Fruit fly (Drosophila melanogaster) whole organism, embryonic: ENCODE data around the gene DEF8.

Experiments
- Abd-B ChIP-seq: fragments of 200-800 bp; sonication (Bioruptor generic); optimal IDR thresholded peaks from 2 replicates; lab custom pipeline; 2018; ENCODE audit warnings: missing biosample characterization, mild to moderate bottlenecking, missing genetic modification characterization, moderate library complexity
- Atf6 ChIP-seq: fragments of 200-800 bp; sonication (Bioruptor generic); IDR thresholded peaks from 2 replicates; pipeline ENCODE4 v1.3.6; 2022; ENCODE audit warnings: missing biosample characterization, missing genetic modification characterization
- Bgb ChIP-seq: fragments of 200-800 bp; sonication (Bioruptor generic); IDR thresholded peaks from 2 replicates; pipeline ENCODE4 v1.3.6; 2022; ENCODE audit warnings: missing biosample characterization, missing genetic modification characterization; ENCODE audit not compliant: partially characterized antibody
- CG11398 ChIP-seq: fragments of 200-800 bp; sonication (Bioruptor generic); optimal IDR thresholded peaks from 2 replicates; lab custom pipeline; 2016; ENCODE audit warnings: missing biosample characterization, missing genetic modification characterization
- CG11723 ChIP-seq: fragments of 200-800 bp; sonication (Bioruptor generic); optimal IDR thresholded peaks from 2 replicates; lab custom pipeline; 2017; ENCODE audit warnings: missing biosample characterization, mild to moderate bottlenecking, missing genetic modification characterization
- CG12299 ChIP-seq: fragments of 200-800 bp; sonication (Bioruptor generic); optimal IDR thresholded peaks from 2 replicates; lab custom pipeline; 2018; ENCODE audit warnings: missing biosample characterization, mild to moderate bottlenecking, missing genetic modification characterization
- CG12769 ChIP-seq: fragments of 200-800 bp; sonication (Bioruptor generic); optimal IDR thresholded peaks from 2 replicates; lab custom pipeline; 2019; ENCODE audit warnings: missing biosample characterization, mild to moderate bottlenecking, missing genetic modification characterization, moderate library complexity
- CG13123 ChIP-seq: fragments of 200-800 bp; sonication (Bioruptor generic); optimal IDR thresholded peaks from 2 replicates; lab custom pipeline; 2016; ENCODE audit warnings: missing biosample characterization, missing genetic modification characterization
- CG13296 ChIP-seq: fragments of 200-800 bp; sonication (Bioruptor generic); optimal IDR thresholded peaks from 3 replicates; lab custom pipeline; 2018; ENCODE audit warnings: missing biosample characterization, mild to moderate bottlenecking, missing genetic modification characterization
- CG14014 ChIP-seq: fragments of 200-800 bp; sonication (Bioruptor generic); IDR thresholded peaks from 2 replicates; pipeline ENCODE4 v1.3.6; 2022; ENCODE audit warnings: missing biosample characterization, missing genetic modification characterization
- CG15514 ChIP-seq: fragments of 200-800 bp; sonication (Bioruptor generic); optimal IDR thresholded peaks from 3 replicates; lab custom pipeline; 2017; ENCODE audit warnings: missing biosample characterization, missing genetic modification characterization, mild to moderate bottlenecking, moderate library complexity, missing genetic modification reagents
- CG18262 ChIP-seq: fragments of 200-800 bp; optimal IDR thresholded peaks from 3 replicates; lab custom pipeline; 2019; ENCODE audit warnings: missing biosample characterization, mild to moderate bottlenecking, missing genetic modification characterization, moderate library complexity
- CG2120 ChIP-seq: fragments of 200-800 bp; sonication (Bioruptor generic); optimal IDR thresholded peaks from 3 replicates; lab custom pipeline; 2016; ENCODE audit warnings: missing biosample characterization, missing genetic modification characterization
- CG31388 ChIP-seq: fragments of 200-800 bp; sonication (Bioruptor generic); optimal IDR thresholded peaks from 2 replicates; lab custom pipeline; 2016; ENCODE audit warnings: missing biosample characterization, missing genetic modification characterization
- CG32532 ChIP-seq: fragments of 200-800 bp; sonication (Bioruptor generic); IDR thresholded peaks from 2 replicates; pipeline ENCODE4 v1.3.6; 2022; ENCODE audit warnings: missing biosample characterization, missing genetic modification characterization
- CG32772 ChIP-seq: fragments of 200-800 bp; sonication (Bioruptor generic); IDR thresholded peaks from 2 replicates; pipeline ENCODE4 v1.3.6; 2022; ENCODE audit warnings: missing biosample characterization, missing genetic modification characterization
- CG3838 ChIP-seq: fragments of 200-800 bp; sonication (Bioruptor generic); optimal IDR thresholded peaks from 3 replicates; lab custom pipeline; 2016; ENCODE audit warnings: missing biosample characterization, missing genetic modification characterization
- CG6254 ChIP-seq: fragments of 200-800 bp; sonication (Bioruptor generic); optimal IDR thresholded peaks from 3 replicates; lab custom pipeline; 2017; ENCODE audit warnings: mild to moderate bottlenecking, missing biosample characterization, missing genetic modification reagents, missing genetic modification characterization
- CG6791 ChIP-seq: fragments of 200-800 bp; sonication (Bioruptor generic); IDR thresholded peaks from 3 replicates; pipeline ENCODE4 v1.3.6; 2022; ENCODE audit warnings: missing biosample characterization, missing genetic modification characterization; ENCODE audit not compliant: partially characterized antibody
- CG6854 ChIP-seq: fragments of 200-800 bp; sonication (Bioruptor generic); optimal IDR thresholded peaks from 3 replicates; lab custom pipeline; 2017; ENCODE audit warnings: missing biosample characterization, mild to moderate bottlenecking, missing genetic modification characterization
- CG9437 ChIP-seq: fragments of 200-800 bp; sonication (Bioruptor generic); optimal IDR thresholded peaks from 2 replicates; lab custom pipeline; 2018; ENCODE audit warnings: missing biosample characterization, mild to moderate bottlenecking, missing genetic modification characterization
- CoRest ChIP-seq: fragments of 200-800 bp; sonication (Bioruptor generic); optimal IDR thresholded peaks from 3 replicates; lab custom pipeline; 2018; ENCODE audit warnings: missing biosample characterization, mild to moderate bottlenecking, missing genetic modification characterization, moderate library complexity
- D19A ChIP-seq: fragments of 200-800 bp; optimal IDR thresholded peaks from 3 replicates; lab custom pipeline; 2019; ENCODE audit warnings: missing biosample characterization, mild to moderate bottlenecking, missing genetic modification characterization, moderate library complexity
- Poxn ChIP-seq: fragments of 200-800 bp; sonication (Bioruptor generic); IDR thresholded peaks from 2 replicates; pipeline ENCODE4 v1.3.6; 2022; ENCODE audit warnings: missing biosample characterization, missing genetic modification characterization
- Ptx1 ChIP-seq: fragments of 200-800 bp; sonication (Bioruptor generic); IDR thresholded peaks from 2 replicates; pipeline ENCODE4 v1.3.6; 2022; ENCODE audit warnings: missing biosample characterization, missing genetic modification characterization
- Ravus ChIP-seq: fragments of 200-800 bp; sonication (Bioruptor generic); IDR thresholded peaks from 2 replicates; pipeline ENCODE4 v1.3.6; 2022; ENCODE audit warnings: missing biosample characterization, missing genetic modification characterization
- TFAM ChIP-seq: fragments of 200-800 bp; sonication (Bioruptor generic); optimal IDR thresholded peaks from 2 replicates; lab custom pipeline; 2017; ENCODE audit warnings: missing biosample characterization, missing genetic modification characterization, inconsistent platforms
- Taf1 ChIP-seq: fragments of 200-800 bp; sonication (Bioruptor generic); IDR thresholded peaks from 2 replicates; pipeline ENCODE4 v1.3.6; 2022; ENCODE audit warnings: missing biosample characterization, missing genetic modification characterization
- ash1 ChIP-seq: fragments of 200-800 bp; sonication (Bioruptor generic); optimal IDR thresholded peaks from 2 replicates; lab custom pipeline; 2018; ENCODE audit warnings: missing biosample characterization, mild to moderate bottlenecking, missing genetic modification characterization
- bbx ChIP-seq: fragments of 200-800 bp; sonication (Bioruptor generic); IDR thresholded peaks from 2 replicates; pipeline ENCODE4 v1.3.6; 2022; ENCODE audit warnings: missing biosample characterization, missing genetic modification characterization; ENCODE audit not compliant: partially characterized antibody
- bcd ChIP-seq: fragments of 200-800 bp; sonication (Bioruptor generic); optimal IDR thresholded peaks from 2 replicates; lab custom pipeline; 2017; ENCODE audit warnings: missing biosample characterization, mild to moderate bottlenecking, missing genetic modification characterization
- bigmax ChIP-seq: fragments of 200-800 bp; sonication (Bioruptor generic); optimal IDR thresholded peaks from 2 replicates; lab custom pipeline; 2018; ENCODE audit warnings: missing biosample characterization, mild to moderate bottlenecking, missing genetic modification characterization
- cato ChIP-seq: fragments of 200-800 bp; sonication (Bioruptor generic); optimal IDR thresholded peaks from 2 replicates; lab custom pipeline; 2016; ENCODE audit warnings: missing biosample characterization, missing genetic modification characterization, borderline replicate concordance
- dysf ChIP-seq: fragments of 200-800 bp; sonication (Bioruptor generic); IDR thresholded peaks from 3 replicates; pipeline ENCODE4 v1.3.6; 2022; ENCODE audit warnings: missing biosample characterization, missing genetic modification characterization
- fd3F ChIP-seq: fragments of 200-800 bp; sonication (Bioruptor generic); optimal IDR thresholded peaks from 2 replicates; lab custom pipeline; 2018; ENCODE audit warnings: missing biosample characterization, mild to moderate bottlenecking, missing genetic modification characterization, moderate library complexity
- gce ChIP-seq: fragments of 200-800 bp; sonication (Bioruptor generic); IDR thresholded peaks from 3 replicates; pipeline ENCODE4 v1.3.6; 2022; ENCODE audit warnings: missing biosample characterization, missing genetic modification characterization
- kah ChIP-seq: fragments of 200-800 bp; sonication (Bioruptor generic); optimal IDR thresholded peaks from 2 replicates; lab custom pipeline; 2018; ENCODE audit warnings: missing biosample characterization, mild to moderate bottlenecking, missing genetic modification characterization
- kni ChIP-seq: fragments of 200-800 bp; sonication (Bioruptor generic); optimal IDR thresholded peaks from 3 replicates; lab custom pipeline; 2017; ENCODE audit warnings: mild to moderate bottlenecking, missing biosample characterization, missing genetic modification reagents, missing genetic modification characterization
- lmd ChIP-seq: fragments of 200-800 bp; sonication (Bioruptor generic); IDR thresholded peaks from 2 replicates; pipeline ENCODE4 v1.3.6; 2022; ENCODE audit warnings: missing biosample characterization, missing genetic modification characterization
- mam ChIP-seq: fragments of 200-800 bp; sonication (Bioruptor generic); optimal IDR thresholded peaks from 3 replicates; lab custom pipeline; 2016; ENCODE audit warnings: missing biosample characterization, missing genetic modification characterization
- mirr ChIP-seq: fragments of 200-800 bp; sonication (Bioruptor generic); optimal IDR thresholded peaks from 3 replicates; lab custom pipeline; 2018; ENCODE audit warnings: missing biosample characterization, mild to moderate bottlenecking, missing genetic modification characterization
- nerfin-1 ChIP-seq: fragments of 200-800 bp; sonication (Bioruptor generic); optimal IDR thresholded peaks from 3 replicates; lab custom pipeline; 2019; ENCODE audit warnings: missing biosample characterization, mild to moderate bottlenecking, missing genetic modification characterization, moderate library complexity
- p53 ChIP-seq: fragments of 200-800 bp; sonication (Bioruptor generic); optimal IDR thresholded peaks from 2 replicates; lab custom pipeline; 2016; ENCODE audit warnings: missing biosample characterization, missing genetic modification characterization
- sens ChIP-seq: fragments of 200-800 bp; sonication (Bioruptor generic); peaks from one replicate; lab custom pipeline; 2016; ENCODE audit warnings: missing biosample characterization, missing genetic modification characterization
- slbo ChIP-seq: fragments of 200-800 bp; sonication (Bioruptor generic); IDR thresholded peaks from 2 replicates; pipeline ENCODE4 v1.3.6; 2022; ENCODE audit warnings: missing biosample characterization, missing genetic modification characterization
- trem ChIP-seq: fragments of 200-800 bp; optimal IDR thresholded peaks from 3 replicates; lab custom pipeline; 2019; ENCODE audit warnings: missing biosample characterization, mild to moderate bottlenecking, missing genetic modification characterization, moderate library complexity
- trh ChIP-seq: fragments of 200-800 bp; sonication (Bioruptor generic); optimal IDR thresholded peaks from 2 replicates; lab custom pipeline; 2016; ENCODE audit warnings: missing biosample characterization, missing genetic modification characterization
- tup ChIP-seq: fragments of 200-800 bp; sonication (Bioruptor generic); optimal IDR thresholded peaks from 2 replicates; lab custom pipeline; 2016; ENCODE audit warnings: missing biosample characterization, mild to moderate bottlenecking, missing genetic modification characterization, moderate library complexity
- twi ChIP-seq: fragments of 200-800 bp; optimal IDR thresholded peaks from 2 replicates; lab custom pipeline; 2019; ENCODE audit warnings: missing biosample characterization, mild to moderate bottlenecking, missing genetic modification characterization, moderate library complexity
- zen2 ChIP-seq: fragments of 200-800 bp; sonication (Bioruptor generic); IDR thresholded peaks from 3 replicates; pipeline ENCODE4 v1.3.6; 2022; ENCODE audit warnings: missing biosample characterization, missing genetic modification characterization; ENCODE audit not compliant: partially characterized antibody

DEF8 gene

DNA sequence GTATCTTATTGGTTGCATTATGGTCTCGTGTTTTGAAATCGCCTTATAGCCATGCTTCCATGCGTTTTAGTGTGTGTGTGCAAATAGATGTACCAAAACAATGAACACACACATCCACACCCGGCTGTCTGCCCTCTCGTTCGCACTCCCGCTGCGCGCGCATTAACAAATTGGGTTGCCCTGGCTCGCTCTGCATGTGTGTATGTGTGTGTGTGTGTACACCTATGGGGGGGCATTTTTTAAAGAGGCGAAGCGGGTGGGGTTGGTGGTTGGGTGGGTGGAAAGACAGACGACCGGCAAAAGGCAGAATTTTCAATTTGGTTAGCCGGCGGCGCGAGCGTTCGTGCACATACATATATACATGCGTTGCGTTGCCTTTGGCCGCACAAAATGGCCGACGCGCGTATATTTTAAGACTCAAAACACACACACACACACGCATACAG, 7.8 kb upstream of the DEF8 start (continued):
- TF ChIP-seq bigmax (GFP tag; lab: Kevin White, UChicago) (peak; percentile 77), gce (no peak), mam (no peak), trh (no peak), trem (tag; lab: Kevin White, UChicago) (peak; percentile 19), tup (no peak), D19A (tag; lab: Kevin White, UChicago) (peak; percentile 13), CG32532 (no peak; the same call in 1 of the 2 replicates), zen2 (no peak), kni (GFP tag; lab: Kevin White, UChicago) (peak; percentile 74), CG31388 (GFP tag; lab: Kevin White, UChicago) (no peak), CG6854 (GFP tag; lab: Kevin White, UChicago) (peak; percentile 13), CG14014 (GFP tag; lab: Robert Waterston, UW) (peak; percentile 7; the same call in 1 of the 2 replicates), CG2120 (peak; percentile 3), CG12299 (peak; percentile 27), CG11723 (no peak), fd3F (no peak), TFAM (no peak), nerfin-1 (peak; percentile 58), p53 (GFP tag; lab: Kevin White, UChicago) (no peak), CG6254 (GFP tag; lab: Kevin White, UChicago) (no peak), kah (peak; percentile 74), CG18262 (no peak), CG9437 (GFP tag; lab: Kevin White, UChicago) (no peak), Taf1 (GFP tag; lab: Robert Waterston, UW) (peak; percentile 10; the same call in 1 of the 2 replicates), CG13123 (GFP tag; lab: Kevin White, UChicago) (no peak), twi (tag; lab: Kevin White, UChicago) (peak; percentile 71), Abd-B (GFP tag; lab: Kevin White, UChicago) (peak; percentile 6), CG15514 (peak; percentile 29), Poxn (no peak), ash1 (GFP tag; lab: Kevin White, UChicago) (peak; percentile 47), CG13296 (GFP tag; lab: Kevin White, UChicago) (peak; percentile 30), CG3838 (GFP tag; lab: Kevin White, UChicago) (no peak), CG6791 (GFP tag; lab: Robert Waterston, UW) (no peak), Ptx1 (GFP tag; lab: Robert Waterston, UW) (peak; percentile 27; the same call in 1 of the 2 replicates), Atf6 (GFP tag; lab: Robert Waterston, UW) (peak; percentile 22; the same call in 1 of the 2 replicates), Bgb (GFP tag; lab: Robert Waterston, UW) (peak; percentile 41; the same call in 1 of the 2 replicates), CG12769 (tag; lab: Kevin White, UChicago) (peak; percentile 85), cato (no peak), bbx (GFP tag; lab: Robert Waterston, UW) (peak; percentile 57; the same call in 1 of the 2 replicates), dysf (no peak), slbo (GFP tag; lab: Robert Waterston, UW) (peak; percentile 18; the same call in 1 of the 2 replicates), bcd (no peak), CG11398 (no peak), sens (GFP tag; lab: Kevin White, UChicago) (peak; percentile 60), lmd (GFP tag; lab: Robert Waterston, UW) (peak; percentile 32; the same call in 1 of the 2 replicates), Ravus (GFP tag; lab: Robert Waterston, UW) (no peak), mirr (GFP tag; lab: Kevin White, UChicago) (peak; percentile 91), CoRest (tag; lab: Kevin White, UChicago) (peak; percentile 57), CG32772 (GFP tag; lab: Robert Waterston, UW) (0 out of 2 replicates have a peak, but pooled peaks have one; percentile 10)
